In the genomic region with DNA sequence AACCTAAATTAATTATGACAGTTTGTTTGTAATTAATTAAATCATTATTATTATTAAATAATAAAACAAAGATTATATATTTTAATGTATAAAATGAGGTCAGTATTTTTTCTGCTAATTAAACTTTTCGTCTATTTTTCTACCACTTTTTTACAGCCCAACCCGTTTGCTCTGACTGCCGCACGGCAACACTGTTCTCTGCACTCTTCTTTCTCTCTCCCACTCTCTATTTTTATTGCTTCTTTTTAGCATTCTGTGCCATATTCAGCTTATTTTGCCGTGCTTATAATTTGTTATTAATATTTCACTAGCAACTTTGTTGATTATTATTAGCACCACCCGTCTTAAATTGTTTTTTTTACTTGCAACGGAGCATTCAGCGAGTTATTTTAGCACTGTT, we compare ENCODE assay signal across 2 fruit fly cellular contexts.
A peak's percentile ranks its signal among the peaks of the same experiment; 100 is the strongest.
TF ChIP-seq lines count a peak whose summit lies in the region.

No protein-coding gene starts in this region.

- TF ChIP-seq CTCF in whole organism, embryonic (GFP tag; optimal IDR thresholded peaks at IDR 0.05; lab: Kevin White, UChicago), result no peak

TF ChIP-seq in whole organism, embryonic, 481 proteins besides CTCF, POLR2A, EP300 and RAD21:
- TF ChIP-seq HLH3B (GFP tag; IDR thresholded peaks at IDR 0.05; lab: Robert Waterston, UW) (no peak), CG10543 (GFP tag; optimal IDR thresholded peaks at IDR 0.05; lab: Kevin White, UChicago) (no peak), CG4424 (GFP tag; optimal IDR thresholded peaks at IDR 0.05; lab: Kevin White, UChicago) (peak; percentile 97), stwl (tag; optimal IDR thresholded peaks at IDR 0.05; lab: Kevin White, UChicago) (peak; percentile 43), CG12104 (GFP tag; optimal IDR thresholded peaks at IDR 0.05; lab: Kevin White, UChicago) (no peak), Fer2 (tag; optimal IDR thresholded peaks at IDR 0.05; lab: Kevin White, UChicago) (no peak), chif (GFP tag; optimal IDR thresholded peaks at IDR 0.05; lab: Kevin White, UChicago) (no peak), esg (GFP tag; conservative IDR thresholded peaks at IDR 0.05; lab: Robert Waterston, UW) (no peak), sens (GFP tag; lab: Kevin White, UChicago) (peak; percentile 29)

TF ChIP-seq in whole organism, prepupa, 60 proteins besides CTCF, POLR2A, EP300 and RAD21:
- TF ChIP-seq Eip78C (GFP tag; lab: Kevin White, UChicago) (no peak), CG3919 (GFP tag; optimal IDR thresholded peaks at IDR 0.05; lab: Kevin White, UChicago) (no peak), dsx (GFP tag; optimal IDR thresholded peaks at IDR 0.05; lab: Kevin White, UChicago; ENCODE audit: poor library complexity, severe bottlenecking) (peak; percentile 30)
